Worm (Caenorhabditis elegans) whole organism, L2 larva: ENCODE results near the gene C52G5.3.

Source experiments
- C34F6.9 ChIP-seq: fragments of 150-350 bp; optimal IDR thresholded peaks from 2 replicates; lab custom pipeline; 2014; ENCODE audit warnings: missing biosample characterization, missing genetic modification characterization
- ama-1 ChIP-seq: fragments of 150-350 bp; optimal IDR thresholded peaks from 2 replicates; lab custom pipeline; 2018; ENCODE audit warnings: inconsistent platforms
- blmp-1 ChIP-seq: sonication (generic microtip); optimal IDR thresholded peaks from 2 replicates; lab custom pipeline; 2017; ENCODE audit warnings: missing genetic modification characterization, mild to moderate bottlenecking, missing compliant biosample characterization, antibody characterized with exemption, moderate library complexity; ENCODE audit not compliant: insufficient read depth
- elt-1 ChIP-seq: fragments of 150-350 bp; optimal IDR thresholded peaks from 2 replicates; lab custom pipeline; 2014; ENCODE audit warnings: missing biosample characterization, missing genetic modification characterization
- gmeb-1 ChIP-seq: fragments of 150-350 bp; optimal IDR thresholded peaks from 2 replicates; lab custom pipeline; 2014; ENCODE audit warnings: missing biosample characterization, missing genetic modification characterization
- lin-11 ChIP-seq: fragments of 150-350 bp; sonication (generic microtip); optimal IDR thresholded peaks from 2 replicates; lab custom pipeline; 2014; ENCODE audit warnings: missing biosample characterization, missing genetic modification characterization, inconsistent platforms, mixed read lengths
- nhr-10 ChIP-seq: sonication (generic microtip); optimal IDR thresholded peaks from 2 replicates; lab custom pipeline; 2017; ENCODE audit warnings: missing biosample characterization, missing genetic modification characterization
- nhr-23 ChIP-seq: fragments of 150-350 bp; optimal IDR thresholded peaks from 2 replicates; lab custom pipeline; 2014; ENCODE audit warnings: missing biosample characterization, missing genetic modification reagents, missing genetic modification characterization
- snpc-4 ChIP-seq: fragments of 150-350 bp; optimal IDR thresholded peaks from 2 replicates; lab custom pipeline; 2014; ENCODE audit warnings: missing biosample characterization, missing genetic modification characterization
- unc-62 ChIP-seq: fragments of 150-350 bp; optimal IDR thresholded peaks from 2 replicates; lab custom pipeline; 2014; ENCODE audit warnings: missing biosample characterization, missing genetic modification reagents, missing genetic modification characterization

DNA sequence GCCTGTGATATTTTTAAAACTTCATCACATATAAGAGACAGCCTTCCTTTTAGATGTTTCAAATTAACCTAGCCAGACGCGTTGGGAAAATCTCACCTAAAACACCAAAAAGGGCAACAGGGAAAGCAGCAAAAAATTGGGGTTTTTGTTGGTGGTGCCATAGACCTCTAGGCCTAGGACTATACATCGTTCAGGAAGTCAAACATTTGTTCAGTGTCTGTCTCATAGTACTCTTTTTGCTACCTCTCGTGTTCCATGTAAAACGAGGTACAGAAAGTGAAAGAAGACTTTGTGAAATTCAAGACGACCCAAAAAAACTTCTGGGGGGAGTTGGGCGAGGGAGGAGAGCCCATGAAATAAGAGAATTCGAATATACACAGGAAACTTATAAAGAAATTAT, 16.9 kb downstream of the C52G5.3 start:
- TF ChIP-seq nhr-10 (tag; lab: Kevin White, UChicago): no peak
- TF ChIP-seq snpc-4: no peak
- no peak for TF ChIP-seq ama-1 (lab: Kevin White, UChicago)
- no peak for TF ChIP-seq nhr-23
- no peak for TF ChIP-seq blmp-1 (tag; lab: Kevin White, UChicago)
- no peak for TF ChIP-seq gmeb-1 (tag; lab: Kevin White, UChicago)
- TF ChIP-seq elt-1 (tag; lab: Kevin White, UChicago): no peak
- no peak for TF ChIP-seq lin-11
- no peak for TF ChIP-seq unc-62
- TF ChIP-seq C34F6.9 (tag; lab: Kevin White, UChicago): no peak
